Fruit fly (Drosophila melanogaster) whole organism: Measurements from ENCODE around the gene Jon66Cii.

Experiments used
- CG8478 ChIP-seq: fragments of >200 bp; optimal IDR thresholded peaks from 2 replicates; lab custom pipeline; 2018; ENCODE audit warnings: inconsistent platforms
- pan ChIP-seq: fragments of >200 bp; optimal IDR thresholded peaks from 2 replicates; lab custom pipeline; 2017
- psq ChIP-seq: fragments of >200 bp; optimal IDR thresholded peaks from 2 replicates; lab custom pipeline; 2017

DNA sequence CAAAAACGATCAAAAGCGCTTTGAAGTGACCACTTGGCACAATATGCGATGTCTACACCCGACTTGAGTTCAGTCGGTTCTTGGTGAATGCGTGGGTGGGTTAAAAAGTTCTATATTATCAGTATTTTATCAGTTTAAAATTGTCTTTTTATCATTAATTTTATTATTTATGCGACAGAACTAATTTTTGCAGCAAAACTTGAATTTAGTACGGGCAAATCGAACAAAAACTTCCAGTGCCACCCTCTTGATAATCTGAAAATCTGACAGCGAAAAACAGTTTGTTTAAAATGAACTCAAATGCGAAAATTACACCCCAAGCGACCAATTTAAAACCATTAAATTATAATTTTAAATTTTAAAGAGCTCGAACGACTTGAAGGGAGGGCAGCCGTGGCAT is 22.5 kb downstream of the Jon66Cii start:
- no peak for TF ChIP-seq CG8478 (lab: Kevin White, UChicago)
- no peak for TF ChIP-seq psq (lab: Kevin White, UChicago)
- TF ChIP-seq pan = no peak
